Fruit fly (Drosophila melanogaster) whole organism, embryonic: ENCODE measurements around the gene eIF2Bepsilon.

ENCODE experiments used
- Abd-B ChIP-seq: fragments of 200-800 bp; sonication (Bioruptor generic); optimal IDR thresholded peaks from 2 replicates; lab custom pipeline; 2018; ENCODE audit warnings: missing biosample characterization, mild to moderate bottlenecking, missing genetic modification characterization, moderate library complexity
- CG10147 ChIP-seq: fragments of 200-800 bp; sonication (Bioruptor generic); optimal IDR thresholded peaks from 2 replicates; lab custom pipeline; 2019; ENCODE audit warnings: missing biosample characterization, mild to moderate bottlenecking, missing genetic modification characterization, moderate library complexity
- CG12155 ChIP-seq: fragments of 200-800 bp; sonication (Bioruptor generic); optimal IDR thresholded peaks from 3 replicates; lab custom pipeline; 2016; ENCODE audit warnings: missing biosample characterization, missing genetic modification characterization
- CG17568 ChIP-seq: fragments of 200-800 bp; sonication (Bioruptor generic); optimal IDR thresholded peaks from 2 replicates; lab custom pipeline; 2018; ENCODE audit warnings: missing biosample characterization, mild to moderate bottlenecking, missing genetic modification characterization, moderate library complexity
- CG1832 ChIP-seq: fragments of 200-800 bp; sonication (Bioruptor generic); optimal IDR thresholded peaks from 2 replicates; lab custom pipeline; 2017; ENCODE audit warnings: missing biosample characterization, mild to moderate bottlenecking, missing genetic modification characterization, inconsistent platforms
- CG30020 ChIP-seq: fragments of 200-800 bp; optimal IDR thresholded peaks from 2 replicates; lab custom pipeline; 2019; ENCODE audit warnings: missing biosample characterization, mild to moderate bottlenecking, missing genetic modification characterization, moderate library complexity
- CG31365 ChIP-seq: fragments of 200-800 bp; sonication (Bioruptor generic); optimal IDR thresholded peaks from 2 replicates; lab custom pipeline; 2018; ENCODE audit warnings: missing biosample characterization, mild to moderate bottlenecking, missing genetic modification characterization
- CG31388 ChIP-seq: fragments of 200-800 bp; sonication (Bioruptor generic); optimal IDR thresholded peaks from 2 replicates; lab custom pipeline; 2016; ENCODE audit warnings: missing biosample characterization, missing genetic modification characterization
- CG3281 ChIP-seq: fragments of 200-800 bp; sonication (Bioruptor generic); optimal IDR thresholded peaks from 3 replicates; lab custom pipeline; 2017; ENCODE audit warnings: missing biosample characterization, mild to moderate bottlenecking, missing genetic modification characterization
- CG4707 ChIP-seq: fragments of 200-800 bp; sonication (Bioruptor generic); optimal IDR thresholded peaks from 2 replicates; lab custom pipeline; 2018; ENCODE audit warnings: missing biosample characterization, mild to moderate bottlenecking, missing genetic modification characterization, moderate library complexity
- CG4730 ChIP-seq: fragments of 200-800 bp; sonication (Bioruptor generic); IDR thresholded peaks from 2 replicates; pipeline ENCODE4 v1.3.6; 2022; ENCODE audit warnings: missing biosample characterization, missing genetic modification characterization
- CG5180 ChIP-seq: fragments of 200-800 bp; sonication (Bioruptor generic); optimal IDR thresholded peaks from 3 replicates; lab custom pipeline; 2017; ENCODE audit warnings: missing biosample characterization, missing genetic modification characterization, mild to moderate bottlenecking, moderate library complexity, missing genetic modification reagents
- CG6689 ChIP-seq: fragments of 200-800 bp; sonication (Bioruptor generic); IDR thresholded peaks from 2 replicates; pipeline ENCODE4 v1.3.6; 2022; ENCODE audit warnings: missing biosample characterization, missing genetic modification characterization
- CG6791 ChIP-seq: fragments of 200-800 bp; sonication (Bioruptor generic); IDR thresholded peaks from 3 replicates; pipeline ENCODE4 v1.3.6; 2022; ENCODE audit warnings: missing biosample characterization, missing genetic modification characterization; ENCODE audit not compliant: partially characterized antibody
- CG7928 ChIP-seq: fragments of 200-800 bp; sonication (Bioruptor generic); optimal IDR thresholded peaks from 2 replicates; lab custom pipeline; 2017; ENCODE audit warnings: missing biosample characterization, mild to moderate bottlenecking, missing genetic modification characterization
- CG8089 ChIP-seq: fragments of 200-800 bp; sonication (Bioruptor generic); optimal IDR thresholded peaks from 3 replicates; lab custom pipeline; 2016; ENCODE audit warnings: missing biosample characterization, missing genetic modification characterization
- CG8478 ChIP-seq: fragments of >200 bp; optimal IDR thresholded peaks from 2 replicates; lab custom pipeline; 2018
- CG8944 ChIP-seq: fragments of 200-800 bp; sonication (Bioruptor generic); optimal IDR thresholded peaks from 3 replicates; lab custom pipeline; 2016; ENCODE audit warnings: missing biosample characterization, missing genetic modification characterization
- CG9215 ChIP-seq: fragments of 200-800 bp; sonication (Bioruptor generic); IDR thresholded peaks from 2 replicates; pipeline ENCODE4 v1.3.6; 2022; ENCODE audit warnings: missing biosample characterization, missing genetic modification characterization
- ERR ChIP-seq: fragments of 200-800 bp; sonication (Bioruptor generic); optimal IDR thresholded peaks from 2 replicates; lab custom pipeline; 2016; ENCODE audit warnings: missing biosample characterization, missing genetic modification characterization
- H2.0 ChIP-seq: fragments of 200-800 bp; sonication (Bioruptor generic); IDR thresholded peaks from 2 replicates; pipeline ENCODE4 v1.3.6; 2022; ENCODE audit warnings: missing biosample characterization, missing genetic modification characterization
- HLH54F ChIP-seq: fragments of 200-800 bp; sonication (Bioruptor generic); optimal IDR thresholded peaks from 3 replicates; lab custom pipeline; 2016; ENCODE audit warnings: missing biosample characterization, missing genetic modification characterization
- Jarid2 ChIP-seq: fragments of 200-800 bp; sonication (Bioruptor generic); optimal IDR thresholded peaks from 3 replicates; lab custom pipeline; 2017; ENCODE audit warnings: mild to moderate bottlenecking, missing biosample characterization, missing genetic modification reagents, missing genetic modification characterization
- Kr ChIP-seq: fragments of 200-800 bp; sonication (Bioruptor generic); optimal IDR thresholded peaks from 2 replicates; lab custom pipeline; 2017; ENCODE audit warnings: missing biosample characterization, mild to moderate bottlenecking, missing genetic modification characterization
- Mes4 ChIP-seq: fragments of 200-800 bp; sonication (Bioruptor generic); optimal IDR thresholded peaks from 2 replicates; lab custom pipeline; 2016; ENCODE audit warnings: missing biosample characterization, missing genetic modification characterization
- NC2α ChIP-seq: fragments of 200-800 bp; sonication (Bioruptor generic); optimal IDR thresholded peaks from 2 replicates; lab custom pipeline; 2016; ENCODE audit warnings: missing biosample characterization, missing genetic modification characterization
- Nf-YB ChIP-seq: fragments of 200-800 bp; sonication (Bioruptor generic); optimal IDR thresholded peaks from 3 replicates; lab custom pipeline; 2019; ENCODE audit warnings: missing biosample characterization, mild to moderate bottlenecking, missing genetic modification characterization, moderate library complexity
- Sox100B ChIP-seq: fragments of 200-800 bp; sonication (Bioruptor generic); optimal IDR thresholded peaks from 3 replicates; lab custom pipeline; 2018; ENCODE audit warnings: missing biosample characterization, mild to moderate bottlenecking, missing genetic modification characterization
- Stat92E ChIP-seq, 3 experiments: fragments of >200 bp in 2 of 3; fragments of 200-800 bp in 1 of 3; sonication (Bioruptor generic) in 1 of 3; optimal IDR thresholded peaks; 2 replicates each; lab custom pipeline; 2017 to 2019; ENCODE audit warnings: missing biosample characterization in 3 of 3, missing genetic modification characterization in 3 of 3, mild to moderate bottlenecking in 1 of 3, moderate library complexity in 1 of 3
- Usf ChIP-seq: fragments of 200-800 bp; sonication (Bioruptor generic); optimal IDR thresholded peaks from 2 replicates; lab custom pipeline; 2017; ENCODE audit warnings: missing genotype, missing biosample characterization, missing genetic modification characterization
- ab ChIP-seq: fragments of 200-800 bp; sonication (Bioruptor generic); optimal IDR thresholded peaks from 2 replicates; lab custom pipeline; 2016; ENCODE audit warnings: missing biosample characterization, missing genetic modification characterization
- ato ChIP-seq: fragments of 200-800 bp; sonication (Bioruptor generic); IDR thresholded peaks from 2 replicates; pipeline ENCODE4 v1.3.6; 2022; ENCODE audit warnings: missing biosample characterization, missing genetic modification characterization; ENCODE audit not compliant: partially characterized antibody
- crp ChIP-seq, 2 experiments: fragments of 200-800 bp; sonication (Bioruptor generic); optimal IDR thresholded peaks; 2 replicates in 1 of 2; 3 replicates in 1 of 2; lab custom pipeline; 2017; ENCODE audit warnings: missing biosample characterization in 2 of 2, missing genetic modification characterization in 2 of 2, mild to moderate bottlenecking in 1 of 2, moderate library complexity in 1 of 2
- dati ChIP-seq: fragments of 200-800 bp; sonication (Bioruptor generic); IDR thresholded peaks from 2 replicates; pipeline ENCODE4 v1.3.6; 2022; ENCODE audit warnings: missing biosample characterization, missing genetic modification characterization
- dimm ChIP-seq: fragments of 200-800 bp; sonication (Bioruptor generic); IDR thresholded peaks from 2 replicates; pipeline ENCODE4 v1.3.6; 2022; ENCODE audit warnings: missing biosample characterization, missing genetic modification characterization
- eve ChIP-seq, 2 experiments: fragments of >200 bp; optimal IDR thresholded peaks; 2 replicates each; lab custom pipeline; 2017; ENCODE audit warnings: missing biosample characterization in 2 of 2, missing genetic modification characterization in 2 of 2
- fd96Cb ChIP-seq: fragments of 200-800 bp; sonication (Bioruptor generic); optimal IDR thresholded peaks from 2 replicates; lab custom pipeline; 2018; ENCODE audit warnings: missing biosample characterization, mild to moderate bottlenecking, missing genetic modification characterization, moderate library complexity
- ftz-f1 ChIP-seq: fragments of 200-800 bp; sonication (Bioruptor generic); optimal IDR thresholded peaks from 2 replicates; lab custom pipeline; 2016; ENCODE audit warnings: missing biosample characterization, missing genetic modification characterization
- grau ChIP-seq: fragments of 200-800 bp; optimal IDR thresholded peaks from 3 replicates; lab custom pipeline; 2019; ENCODE audit warnings: missing biosample characterization, mild to moderate bottlenecking, missing genetic modification characterization, moderate library complexity
- kah ChIP-seq: fragments of 200-800 bp; sonication (Bioruptor generic); optimal IDR thresholded peaks from 2 replicates; lab custom pipeline; 2018; ENCODE audit warnings: missing biosample characterization, mild to moderate bottlenecking, missing genetic modification characterization
- odd ChIP-seq: fragments of 200-800 bp; sonication (Bioruptor generic); optimal IDR thresholded peaks from 2 replicates; lab custom pipeline; 2017; ENCODE audit warnings: missing biosample characterization, mild to moderate bottlenecking, missing genetic modification characterization
- pnt ChIP-seq: fragments of 200-800 bp; sonication (Bioruptor generic); optimal IDR thresholded peaks from 3 replicates; lab custom pipeline; 2016; ENCODE audit warnings: missing biosample characterization, missing genetic modification characterization
- psq ChIP-seq: fragments of 200-800 bp; sonication (Bioruptor generic); optimal IDR thresholded peaks from 2 replicates; lab custom pipeline; 2017; ENCODE audit warnings: missing biosample characterization, missing genetic modification characterization
- schlank ChIP-seq: fragments of 200-800 bp; sonication (Bioruptor generic); optimal IDR thresholded peaks from 2 replicates; lab custom pipeline; 2018; ENCODE audit warnings: missing biosample characterization, mild to moderate bottlenecking, missing genetic modification characterization
- sens ChIP-seq: fragments of 200-800 bp; sonication (Bioruptor generic); peaks from one replicate; lab custom pipeline; 2016; ENCODE audit warnings: missing biosample characterization, missing genetic modification characterization
- sima ChIP-seq: fragments of 200-800 bp; sonication (Bioruptor generic); optimal IDR thresholded peaks from 2 replicates; lab custom pipeline; 2016; ENCODE audit warnings: missing biosample characterization, missing genetic modification characterization
- sqz ChIP-seq: fragments of 200-800 bp; sonication (Bioruptor generic); optimal IDR thresholded peaks from 3 replicates; lab custom pipeline; 2018; ENCODE audit warnings: missing biosample characterization, mild to moderate bottlenecking, missing genetic modification characterization
- sug ChIP-seq: fragments of 200-800 bp; optimal IDR thresholded peaks from 2 replicates; lab custom pipeline; 2019; ENCODE audit warnings: missing biosample characterization, mild to moderate bottlenecking, missing genetic modification characterization, moderate library complexity
- tx ChIP-seq: fragments of 200-800 bp; sonication (Bioruptor generic); optimal IDR thresholded peaks from 2 replicates; lab custom pipeline; 2016; ENCODE audit warnings: missing biosample characterization, missing genetic modification characterization
- zf30C ChIP-seq: fragments of 200-800 bp; sonication (Bioruptor generic); optimal IDR thresholded peaks from 3 replicates; lab custom pipeline; 2018; ENCODE audit warnings: missing biosample characterization, mild to moderate bottlenecking, missing genetic modification characterization

eIF2Bepsilon gene

DNA sequence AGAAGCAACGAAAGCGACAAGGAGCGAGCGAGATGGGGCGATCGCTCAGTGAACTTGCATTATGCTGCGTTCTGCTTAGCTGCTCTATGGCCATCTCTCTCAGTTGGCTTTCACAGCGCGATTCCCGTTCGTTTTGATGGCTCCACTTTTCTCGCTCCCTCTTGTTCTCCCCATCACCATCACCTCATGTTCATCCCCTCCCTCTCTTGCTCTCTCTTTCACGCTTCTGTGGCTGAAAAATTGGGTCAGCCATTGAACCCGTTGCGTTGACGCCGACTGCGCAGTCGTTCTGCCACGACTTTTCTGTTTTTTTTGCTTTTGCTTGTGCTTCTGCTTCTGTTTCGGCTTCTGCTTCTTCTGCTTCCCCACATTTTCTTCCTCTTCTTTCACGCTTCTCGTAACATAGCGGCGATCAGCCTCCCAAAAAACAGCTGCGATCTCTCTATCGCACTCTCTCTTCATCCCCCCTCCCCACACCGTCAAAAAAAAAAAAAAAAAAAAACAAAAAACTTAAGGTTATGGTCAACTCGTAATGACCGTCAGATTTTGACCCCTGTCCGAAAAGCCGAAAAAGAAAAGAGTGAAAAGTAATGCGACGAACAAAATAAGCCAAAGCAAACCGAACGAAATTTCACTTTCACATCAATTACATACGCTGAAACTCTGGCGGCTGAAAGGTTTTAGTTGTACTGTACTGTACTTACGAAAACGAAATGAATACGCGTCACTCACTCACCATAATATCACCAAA is 48.1 kb upstream of the eIF2Bepsilon start (continued):
- no peak for TF ChIP-seq Nf-YB (GFP tag; lab: Kevin White, UChicago)
- no peak for TF ChIP-seq CG8944 (GFP tag; lab: Kevin White, UChicago)
- no peak for TF ChIP-seq pnt (GFP tag; lab: Kevin White, UChicago)
- TF ChIP-seq Stat92E (GFP tag; optimal IDR thresholded peaks at IDR 0.05; lab: Kevin White, UChicago) = no peak
- no peak for TF ChIP-seq CG9215 (GFP tag; lab: Robert Waterston, UW)
- no peak for TF ChIP-seq ftz-f1 (GFP tag; lab: Kevin White, UChicago)
- TF ChIP-seq schlank (tag; lab: Kevin White, UChicago) = no peak
- TF ChIP-seq Kr = no peak
- TF ChIP-seq fd96Cb (tag; lab: Kevin White, UChicago) = no peak
- no peak for TF ChIP-seq CG6791 (GFP tag; lab: Robert Waterston, UW)
- no peak for TF ChIP-seq CG4707 (GFP tag; lab: Kevin White, UChicago)
- TF ChIP-seq dimm (GFP tag; lab: Robert Waterston, UW) = no peak
- TF ChIP-seq HLH54F (GFP tag; lab: Kevin White, UChicago) = no peak
- no peak for TF ChIP-seq kah
- no peak for TF ChIP-seq ab (GFP tag; lab: Kevin White, UChicago)
- TF ChIP-seq ERR (GFP tag; lab: Kevin White, UChicago) = no peak
- no peak for TF ChIP-seq crp (GFP tag; optimal IDR thresholded peaks at IDR 0.05; lab: Kevin White, UChicago)
- peak; percentile 68 for TF ChIP-seq sens (GFP tag; lab: Kevin White, UChicago)
- no peak for TF ChIP-seq NC2α (GFP tag; lab: Kevin White, UChicago)
- TF ChIP-seq zf30C (GFP tag; lab: Kevin White, UChicago) = no peak
- TF ChIP-seq CG17568 (GFP tag; lab: Kevin White, UChicago) = no peak
- no peak for TF ChIP-seq CG7928 (GFP tag; lab: Kevin White, UChicago)
- no peak for TF ChIP-seq Sox100B (GFP tag; lab: Kevin White, UChicago)
- TF ChIP-seq CG8478 = peak; percentile 97
- TF ChIP-seq odd (GFP tag; lab: Kevin White, UChicago) = no peak
- no peak for TF ChIP-seq dati (GFP tag; lab: Robert Waterston, UW)
- no peak for TF ChIP-seq CG10147 (GFP tag; lab: Kevin White, UChicago)
- TF ChIP-seq Mes4 (GFP tag; lab: Kevin White, UChicago) = no peak
- TF ChIP-seq psq = peak; percentile 39
- TF ChIP-seq CG3281 (GFP tag; lab: Kevin White, UChicago) = no peak
- TF ChIP-seq grau = no peak
- TF ChIP-seq CG1832 = peak; percentile 63
- no peak for TF ChIP-seq CG31365 (tag; lab: Kevin White, UChicago)
- TF ChIP-seq CG5180 (GFP tag; lab: Kevin White, UChicago) = no peak
- no peak for TF ChIP-seq Jarid2 (GFP tag; lab: Kevin White, UChicago)
- peak; percentile 89 for TF ChIP-seq sqz (GFP tag; lab: Kevin White, UChicago)
- TF ChIP-seq Abd-B = no peak
- TF ChIP-seq CG30020 (tag; lab: Kevin White, UChicago) = no peak
- no peak for TF ChIP-seq H2.0
- no peak for TF ChIP-seq Usf (GFP tag; lab: Kevin White, UChicago)
- TF ChIP-seq sima = no peak
- TF ChIP-seq CG6689 (GFP tag; lab: Robert Waterston, UW) = no peak
- no peak for TF ChIP-seq CG12155 (GFP tag; lab: Kevin White, UChicago)
- no peak for TF ChIP-seq tx (GFP tag; lab: Kevin White, UChicago)
- no peak for TF ChIP-seq CG8089
- peak in 1 of 2 experiments; percentile 61 for TF ChIP-seq eve (GFP tag; optimal IDR thresholded peaks at IDR 0.05; lab: Kevin White, UChicago)
- no peak for TF ChIP-seq CG31388 (GFP tag; lab: Kevin White, UChicago)
- no peak for TF ChIP-seq CG4730 (GFP tag; lab: Robert Waterston, UW)
- TF ChIP-seq sug (tag; lab: Kevin White, UChicago) = no peak
- TF ChIP-seq ato (GFP tag; lab: Robert Waterston, UW) = no peak
